Worm (Caenorhabditis elegans): ENCODE measurements around the gene R07B7.2.

- TF ChIP-seq eor-1 (tag; optimal IDR thresholded peaks at IDR 0.05) (no peak), sea-2 (GFP tag; optimal IDR thresholded peaks at IDR 0.05) (no peak), nhr-11 (tag; optimal IDR thresholded peaks at IDR 0.05) (no peak), elt-3 (tag; optimal IDR thresholded peaks at IDR 0.05) (no peak), egl-27 (tag; optimal IDR thresholded peaks at IDR 0.05) (no peak), mdl-1 (tag; optimal IDR thresholded peaks at IDR 0.05) (no peak), skn-1 (tag; optimal IDR thresholded peaks at IDR 0.05) (no peak), nhr-25 (tag; optimal IDR thresholded peaks at IDR 0.05) (no peak), ztf-4 (tag; optimal IDR thresholded peaks at IDR 0.05) (no peak)
Measured at ce11 chrV:12053598-12053997, 6.0 kb downstream of the R07B7.2 start, which contains the start of gene F10C2.7.

Measured in whole organism, L3 larva.